Fruit fly (Drosophila melanogaster): Measurements from ENCODE around the gene CG4854.

The CG4854 gene

DNA sequence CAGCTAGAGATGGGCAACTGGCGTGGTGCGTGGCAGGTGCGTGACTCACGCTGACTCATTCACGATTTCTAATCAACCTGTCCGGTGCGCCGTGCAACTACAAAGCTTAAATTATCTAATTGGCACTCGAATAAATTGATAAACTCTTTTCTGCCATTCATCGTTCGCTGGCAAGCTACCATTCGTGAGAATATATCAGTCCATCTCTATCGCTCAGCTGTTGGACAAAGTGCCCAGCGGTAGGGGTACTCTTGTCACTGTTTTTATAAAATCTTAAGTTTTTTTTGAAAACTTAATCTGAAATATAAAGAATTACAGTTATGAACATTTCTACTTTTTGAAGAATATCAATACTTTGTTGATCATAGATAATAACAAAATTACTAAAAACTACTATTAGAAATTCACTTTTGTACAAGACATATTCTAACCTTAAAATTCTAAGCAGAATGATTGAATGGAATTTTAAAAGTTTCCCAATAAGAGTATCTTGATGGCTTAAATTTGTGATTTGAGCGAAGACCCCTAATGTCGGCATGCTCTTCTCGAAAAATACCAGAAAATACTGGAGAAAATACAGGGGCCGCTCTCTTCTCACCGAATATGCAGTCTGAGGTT, 6.6 kb upstream of the CG4854 start, which contains the start of the genes PIG-L and psidin (continued):
- TF ChIP-seq dac (GFP tag; optimal IDR thresholded peaks at IDR 0.05) (peak; percentile 59), CG34406 (GFP tag; optimal IDR thresholded peaks at IDR 0.05) (peak; percentile 87), achi (GFP tag; optimal IDR thresholded peaks at IDR 0.05) (peak; percentile 84), vri (GFP tag; optimal IDR thresholded peaks at IDR 0.05) (no peak), Eip75B (GFP tag; optimal IDR thresholded peaks at IDR 0.05) (no peak), net (GFP tag; optimal IDR thresholded peaks at IDR 0.05) (peak; percentile 86), CG10631 (GFP tag; optimal IDR thresholded peaks at IDR 0.05) (peak; percentile 85), pdm3 (GFP tag; optimal IDR thresholded peaks at IDR 0.05) (peak; percentile 90), Sox102F (GFP tag; optimal IDR thresholded peaks at IDR 0.05) (no peak)

- TF ChIP-seq Gug (GFP tag; IDR thresholded peaks at IDR 0.05): peak; percentile 71
- peak; percentile 63 for TF ChIP-seq CG6792 (GFP tag; optimal IDR thresholded peaks at IDR 0.05)
- no peak for TF ChIP-seq ss (GFP tag; optimal IDR thresholded peaks at IDR 0.05)
- peak; percentile 62; the same call in 2 of the 3 replicates for TF ChIP-seq eg (GFP tag; IDR thresholded peaks at IDR 0.05)
- TF ChIP-seq vri (GFP tag; optimal IDR thresholded peaks at IDR 0.05): no peak
- peak; percentile 77 for TF ChIP-seq pdm3 (GFP tag; optimal IDR thresholded peaks at IDR 0.05)
- TF ChIP-seq CG11294 (GFP tag; IDR thresholded peaks at IDR 0.05): peak; percentile 57; the same call in 1 of the 2 replicates
- peak; percentile 67 for TF ChIP-seq CG8319 (GFP tag; optimal IDR thresholded peaks at IDR 0.05)
- peak; percentile 34 for TF ChIP-seq fkh (GFP tag; optimal IDR thresholded peaks at IDR 0.05)
- peak; percentile 81 for TF ChIP-seq acj6 (GFP tag; optimal IDR thresholded peaks at IDR 0.05)
- no peak for TF ChIP-seq Eip93F (GFP tag; optimal IDR thresholded peaks at IDR 0.05)
- no peak for TF ChIP-seq CG10669 (GFP tag; optimal IDR thresholded peaks at IDR 0.05)
- peak; percentile 77 for TF ChIP-seq Hr39 (GFP tag; optimal IDR thresholded peaks at IDR 0.05)
- TF ChIP-seq CG16779 (tag; optimal IDR thresholded peaks at IDR 0.05): no peak
- TF ChIP-seq CG8119 (GFP tag; IDR thresholded peaks at IDR 0.05): peak; percentile 59; the same call in 2 of the 3 replicates
- TF ChIP-seq Sox15 (GFP tag; optimal IDR thresholded peaks at IDR 0.05): peak; percentile 75
- peak; percentile 68 for TF ChIP-seq topi (GFP tag; optimal IDR thresholded peaks at IDR 0.05)
- no peak for TF ChIP-seq fd85E (GFP tag; optimal IDR thresholded peaks at IDR 0.05)
- peak; percentile 41 for TF ChIP-seq Blimp-1 (GFP tag; optimal IDR thresholded peaks at IDR 0.05)
- TF ChIP-seq CG11762 (GFP tag; optimal IDR thresholded peaks at IDR 0.05; ENCODE audit: insufficient read depth): peak; percentile 76
- TF ChIP-seq CG6808 (GFP tag; optimal IDR thresholded peaks at IDR 0.05): no peak
- TF ChIP-seq CG9139 (GFP tag; optimal IDR thresholded peaks at IDR 0.05): no peak
- peak; percentile 35; the same call in 1 of the 2 replicates for TF ChIP-seq CG15336 (GFP tag; IDR thresholded peaks at IDR 0.05)
- TF ChIP-seq CG4318 (GFP tag; optimal IDR thresholded peaks at IDR 0.05): peak; percentile 86
- peak; percentile 49 for TF ChIP-seq dac (GFP tag; optimal IDR thresholded peaks at IDR 0.05)
- TF ChIP-seq cyc (GFP tag; optimal IDR thresholded peaks at IDR 0.05): peak; percentile 63
- no peak for TF ChIP-seq CG7368 (GFP tag; optimal IDR thresholded peaks at IDR 0.05)
- TF ChIP-seq Sox14 (GFP tag; optimal IDR thresholded peaks at IDR 0.05): peak; percentile 74
- TF ChIP-seq CG6163 (GFP tag; IDR thresholded peaks at IDR 0.05): 0 out of 3 replicates have a peak, but pooled peaks have one; percentile 43
- peak; percentile 88 for TF ChIP-seq CG10631 (GFP tag; optimal IDR thresholded peaks at IDR 0.05)
- TF ChIP-seq CG3032 (tag; optimal IDR thresholded peaks at IDR 0.05): peak; percentile 79
- TF ChIP-seq lz (GFP tag; optimal IDR thresholded peaks at IDR 0.05): peak; percentile 75
- TF ChIP-seq achi (GFP tag; optimal IDR thresholded peaks at IDR 0.05): peak; percentile 75
- TF ChIP-seq net (GFP tag; optimal IDR thresholded peaks at IDR 0.05): no peak
- TF ChIP-seq Smox (GFP tag; optimal IDR thresholded peaks at IDR 0.05): no peak
- TF ChIP-seq fd59A (GFP tag; optimal IDR thresholded peaks at IDR 0.05): peak; percentile 65
- peak; percentile 71 for TF ChIP-seq CG34406 (GFP tag; optimal IDR thresholded peaks at IDR 0.05)
- TF ChIP-seq CG31627 (GFP tag; optimal IDR thresholded peaks at IDR 0.05): peak; percentile 80
- no peak for TF ChIP-seq CG6276 (GFP tag; optimal IDR thresholded peaks at IDR 0.05)
- no peak for TF ChIP-seq Lpt (GFP tag; optimal IDR thresholded peaks at IDR 0.05)
- TF ChIP-seq Ets21C (GFP tag; optimal IDR thresholded peaks at IDR 0.05): peak; percentile 65
- peak; percentile 71 for TF ChIP-seq CG11902 (GFP tag; optimal IDR thresholded peaks at IDR 0.05)
- peak; percentile 29 to 89 for TF ChIP-seq salr (GFP tag; optimal IDR thresholded peaks at IDR 0.05)
- TF ChIP-seq CG32006 (GFP tag; optimal IDR thresholded peaks at IDR 0.05): peak; percentile 88
Observed at dm6 chr3R:20031043-20031763, 3.3 kb downstream of the CG4854 start, which contains the start of gene trem. trem (minus strand) TSS chr3R:20031309.

Measured in whole organism, prepupa.